Fruit fly (Drosophila melanogaster) whole organism, pupa: Measurements from ENCODE around the gene CG13842.

Source experiments
- CG10348 ChIP-seq: fragments of 200-800 bp; sonication (Bioruptor generic); IDR thresholded peaks from 2 replicates; pipeline ENCODE4 v1.3.6; 2022; ENCODE audit warnings: missing biosample characterization, missing genetic modification characterization
- CG12605 ChIP-seq: fragments of 200-800 bp; sonication (Bioruptor generic); IDR thresholded peaks from 2 replicates; pipeline ENCODE4 v1.3.6; 2022; ENCODE audit warnings: missing biosample characterization, missing genetic modification characterization
- CG13204 ChIP-seq: fragments of 200-800 bp; sonication (Bioruptor generic); optimal IDR thresholded peaks from 2 replicates; lab custom pipeline; 2018; ENCODE audit warnings: missing biosample characterization, mild to moderate bottlenecking, missing genetic modification characterization, moderate library complexity
- CG14655 ChIP-seq: fragments of 200-800 bp; sonication (Bioruptor generic); optimal IDR thresholded peaks from 3 replicates; lab custom pipeline; 2017; ENCODE audit warnings: mild to moderate bottlenecking, missing biosample characterization, missing genetic modification reagents, missing genetic modification characterization
- CG15710 ChIP-seq: fragments of 200-800 bp; sonication (Bioruptor generic); optimal IDR thresholded peaks from 2 replicates; lab custom pipeline; 2018; ENCODE audit warnings: missing biosample characterization, mild to moderate bottlenecking, missing genetic modification characterization, moderate library complexity
- CG17806 ChIP-seq: fragments of 200-800 bp; sonication (Bioruptor generic); optimal IDR thresholded peaks from 2 replicates; lab custom pipeline; 2018; ENCODE audit warnings: missing biosample characterization, mild to moderate bottlenecking, missing genetic modification characterization, moderate library complexity
- CG32121 ChIP-seq: fragments of 200-800 bp; sonication (Bioruptor generic); IDR thresholded peaks from 2 replicates; pipeline ENCODE4 v1.3.6; 2022; ENCODE audit warnings: missing biosample characterization, missing genetic modification characterization
- CG34367 ChIP-seq: fragments of 200-800 bp; sonication (Bioruptor generic); optimal IDR thresholded peaks from 2 replicates; lab custom pipeline; 2018; ENCODE audit warnings: missing biosample characterization, mild to moderate bottlenecking, missing genetic modification characterization
- CG4496 ChIP-seq: fragments of 200-800 bp; sonication (Bioruptor generic); IDR thresholded peaks from 3 replicates; pipeline ENCODE4 v1.3.6; 2022; ENCODE audit warnings: missing biosample characterization, missing genetic modification characterization
- CG8159 ChIP-seq: fragments of 200-800 bp; sonication (Bioruptor generic); optimal IDR thresholded peaks from 3 replicates; lab custom pipeline; 2018; ENCODE audit warnings: missing biosample characterization, mild to moderate bottlenecking, missing genetic modification characterization, moderate library complexity
- CG8301 ChIP-seq: fragments of 200-800 bp; sonication (Bioruptor generic); optimal IDR thresholded peaks from 2 replicates; lab custom pipeline; 2018; ENCODE audit warnings: missing biosample characterization, mild to moderate bottlenecking, missing genetic modification characterization
- CG9948 ChIP-seq: fragments of 200-800 bp; sonication (Bioruptor generic); optimal IDR thresholded peaks from 2 replicates; lab custom pipeline; 2018; ENCODE audit warnings: missing biosample characterization, mild to moderate bottlenecking, missing genetic modification characterization, moderate library complexity
- D1 ChIP-seq: fragments of 200-800 bp; sonication (Bioruptor generic); optimal IDR thresholded peaks from 2 replicates; lab custom pipeline; 2018; ENCODE audit warnings: missing biosample characterization, mild to moderate bottlenecking, missing genetic modification characterization, moderate library complexity
- EcR ChIP-seq: fragments of 200-800 bp; sonication (Bioruptor generic); optimal IDR thresholded peaks from 3 replicates; lab custom pipeline; 2019; ENCODE audit warnings: missing biosample characterization, missing genetic modification characterization, mild to moderate bottlenecking, moderate library complexity, missing genetic modification reagents
- Ets98B ChIP-seq: fragments of 200-800 bp; sonication (Bioruptor generic); IDR thresholded peaks from 2 replicates; pipeline ENCODE4 v1.3.6; 2022; ENCODE audit warnings: missing biosample characterization, missing genetic modification characterization
- Pif1A ChIP-seq: fragments of 200-800 bp; sonication (Bioruptor generic); optimal IDR thresholded peaks from 3 replicates; lab custom pipeline; 2016; ENCODE audit warnings: missing biosample characterization, missing genetic modification characterization
- Pif1B ChIP-seq: fragments of 200-800 bp; sonication (Bioruptor generic); optimal IDR thresholded peaks from 3 replicates; lab custom pipeline; 2016; ENCODE audit warnings: missing biosample characterization, missing genetic modification characterization
- Snoo ChIP-seq: fragments of 200-800 bp; sonication (Bioruptor generic); optimal IDR thresholded peaks from 3 replicates; lab custom pipeline; 2017; ENCODE audit warnings: missing biosample characterization, mild to moderate bottlenecking, missing genetic modification characterization, inconsistent platforms
- fd96Ca ChIP-seq: fragments of 200-800 bp; sonication (Bioruptor generic); IDR thresholded peaks from 3 replicates; pipeline ENCODE4 v1.3.6; 2022; ENCODE audit warnings: missing biosample characterization, missing genetic modification characterization
- gl ChIP-seq: fragments of 200-800 bp; sonication (Bioruptor generic); optimal IDR thresholded peaks from 2 replicates; lab custom pipeline; 2018; ENCODE audit warnings: missing biosample characterization, mild to moderate bottlenecking, missing genetic modification characterization
- rn ChIP-seq: fragments of 200-800 bp; sonication (Bioruptor generic); IDR thresholded peaks from 2 replicates; pipeline ENCODE4 v1.3.6; 2022; ENCODE audit warnings: missing biosample characterization, missing genetic modification characterization

CG13842 gene

DNA sequence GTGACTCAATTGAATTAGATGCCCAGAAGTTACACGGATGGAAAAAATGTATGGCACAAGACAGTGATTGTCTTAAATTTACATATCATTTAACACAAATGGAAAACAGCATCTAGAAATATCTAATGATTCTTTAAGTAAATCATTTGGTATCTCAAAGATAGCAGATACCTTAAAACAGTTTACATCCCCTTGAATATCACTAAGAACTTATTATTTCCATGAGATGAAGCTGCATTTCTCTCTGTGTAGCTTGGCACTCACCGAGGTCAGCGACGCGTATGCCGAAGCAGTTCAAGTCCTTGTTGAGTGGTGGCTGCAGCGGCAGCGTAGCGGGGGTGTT is 12.5 kb upstream of the CG13842 start:
- TF ChIP-seq CG15710 (tag; lab: Kevin White, UChicago) (no peak), CG32121 (GFP tag; lab: Robert Waterston, UW) (no peak), gl (no peak), Ets98B (GFP tag; lab: Robert Waterston, UW) (no peak), CG34367 (no peak), Snoo (tag; lab: Kevin White, UChicago) (no peak), Pif1A (GFP tag; lab: Kevin White, UChicago) (no peak)

DNA sequence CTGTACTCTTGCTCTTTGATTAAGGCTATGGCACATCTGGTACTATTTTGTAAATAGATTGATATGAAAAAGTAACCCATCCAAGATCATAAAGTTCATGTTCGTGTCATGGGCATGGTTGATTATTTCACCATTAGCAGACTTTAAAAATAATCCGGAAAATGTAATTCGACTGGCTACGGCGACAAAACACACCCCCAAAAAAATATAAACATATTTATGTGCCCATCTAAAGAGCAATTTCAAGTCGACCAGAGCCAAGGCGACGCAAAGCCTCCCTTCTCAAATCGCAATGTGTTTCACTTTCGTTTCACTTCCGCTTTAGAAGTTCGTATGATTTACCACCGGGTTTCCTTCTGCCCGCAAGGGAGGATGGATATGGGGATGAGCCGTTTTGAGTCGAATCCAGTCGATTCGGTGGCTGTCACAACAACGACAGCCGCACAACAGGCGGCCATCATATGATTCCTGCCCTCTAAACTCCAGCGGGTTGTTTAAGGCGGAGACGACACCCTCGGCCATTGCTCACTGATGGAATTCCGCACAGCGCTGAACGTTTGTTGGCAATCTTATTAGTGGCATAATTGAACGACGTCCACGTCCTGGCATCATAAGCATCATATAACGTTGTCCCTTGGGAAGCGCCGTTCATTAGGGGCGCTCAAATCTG is 12.0 kb upstream of the CG13842 start:
- TF ChIP-seq D1 (tag; lab: Kevin White, UChicago) (no peak), CG14655 (no peak), Pif1B (GFP tag; lab: Kevin White, UChicago) (no peak), CG32121 (GFP tag; lab: Robert Waterston, UW) (no peak), CG15710 (tag; lab: Kevin White, UChicago) (no peak), EcR (GFP tag; lab: Kevin White, UChicago) (no peak)

dm6 chr3R:22718401-22718800 is 11.3 kb upstream of the CG13842 start:
- no peak for TF ChIP-seq CG8159 (tag; lab: Kevin White, UChicago)
- no peak for TF ChIP-seq CG4496 (GFP tag; lab: Robert Waterston, UW)
- no peak for TF ChIP-seq Pif1A (GFP tag; lab: Kevin White, UChicago)
- TF ChIP-seq Ets98B (GFP tag; lab: Robert Waterston, UW) = no peak
- TF ChIP-seq CG14655 = no peak
- TF ChIP-seq rn (GFP tag; lab: Robert Waterston, UW) = no peak
- TF ChIP-seq Pif1B (GFP tag; lab: Kevin White, UChicago) = no peak
- no peak for TF ChIP-seq CG32121 (GFP tag; lab: Robert Waterston, UW)

dm6 chr3R:22717863-22718262 is 10.8 kb upstream of the CG13842 start:
- TF ChIP-seq CG15710 (tag; lab: Kevin White, UChicago) = no peak
- no peak for TF ChIP-seq CG9948 (tag; lab: Kevin White, UChicago)
- no peak for TF ChIP-seq CG34367
- TF ChIP-seq CG17806 (tag; lab: Kevin White, UChicago) = no peak
- TF ChIP-seq Ets98B (GFP tag; lab: Robert Waterston, UW) = no peak
- no peak for TF ChIP-seq CG14655
- no peak for TF ChIP-seq rn (GFP tag; lab: Robert Waterston, UW)
- TF ChIP-seq gl = no peak
- TF ChIP-seq CG4496 (GFP tag; lab: Robert Waterston, UW) = no peak
- no peak for TF ChIP-seq fd96Ca (GFP tag; lab: Robert Waterston, UW)

- TF ChIP-seq D1 (tag; lab: Kevin White, UChicago) (no peak), CG32121 (GFP tag; lab: Robert Waterston, UW) (no peak), rn (GFP tag; lab: Robert Waterston, UW) (no peak)
Measured at dm6 chr3R:22710662-22711061, 3.6 kb upstream of the CG13842 start, which contains the start of gene CG4907. TSS of gene CG4907 (minus strand) at chr3R:22710762.

DNA sequence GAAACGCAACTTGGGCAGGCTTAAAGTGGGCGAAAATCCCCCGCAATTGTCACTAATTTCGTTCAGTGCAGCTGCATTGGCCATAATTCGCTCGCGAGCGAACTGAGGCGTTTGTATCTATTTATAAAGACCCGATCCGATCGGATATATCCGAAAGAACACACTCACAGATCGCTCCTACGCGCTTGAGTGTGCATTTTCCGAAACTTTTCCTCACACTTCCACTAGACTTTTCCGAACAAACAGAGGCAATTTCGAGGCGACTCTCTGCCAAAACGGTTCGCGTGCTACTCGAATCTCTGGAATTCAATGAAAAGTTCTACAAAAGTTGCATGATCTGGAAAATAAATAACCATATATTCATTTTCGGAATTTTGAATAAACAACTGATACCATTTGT is 5.3 kb downstream of the CG13842 start, which contains the start of the genes CG6972 and CCAP:
TSS of gene CG6972 (plus strand) at position 215 of the 400 bp plus-strand sequence.
TSS of gene CCAP (minus strand) at position 292 of the 400 bp plus-strand sequence.
- TF ChIP-seq CG32121 (GFP tag; lab: Robert Waterston, UW) (0 out of 2 replicates have a peak, but pooled peaks have one; percentile 28), CG8159 (tag; lab: Kevin White, UChicago) (no peak)

- TF ChIP-seq CG17806 (tag; lab: Kevin White, UChicago) (no peak), D1 (tag; lab: Kevin White, UChicago) (no peak), CG14655 (no peak), CG15710 (tag; lab: Kevin White, UChicago) (no peak), CG8159 (tag; lab: Kevin White, UChicago) (no peak), CG4496 (GFP tag; lab: Robert Waterston, UW) (no peak), Snoo (tag; lab: Kevin White, UChicago) (no peak), Ets98B (GFP tag; lab: Robert Waterston, UW) (no peak), EcR (GFP tag; lab: Kevin White, UChicago) (no peak), Pif1A (GFP tag; lab: Kevin White, UChicago) (no peak), CG13204 (GFP tag; lab: Kevin White, UChicago) (no peak), CG9948 (tag; lab: Kevin White, UChicago) (no peak), CG10348 (GFP tag; lab: Robert Waterston, UW) (no peak), gl (no peak), CG8301 (tag; lab: Kevin White, UChicago) (no peak), CG12605 (GFP tag; lab: Robert Waterston, UW) (no peak)
Measured at dm6 chr3R:22698208-22698607, 8.9 kb downstream of the CG13842 start, which contains the start of gene Cyp6d4. TSS of gene Cyp6d4 (plus strand) at chr3R:22698319.
